Worm (Caenorhabditis elegans) whole organism, mixed stage, embryonic: ENCODE measurements around the gene nspc-5.

Experiments used
- M03D4.4 ChIP-seq: sonication (generic microtip); optimal IDR thresholded peaks from 2 replicates; lab custom pipeline; 2017; ENCODE audit warnings: mild to moderate bottlenecking, missing genetic modification characterization, missing compliant biosample characterization
- bed-3 ChIP-seq: fragments of 200-800 bp; sonication (Bioruptor generic); optimal IDR thresholded peaks from 3 replicates; lab custom pipeline; 2018; ENCODE audit warnings: mild to moderate bottlenecking, missing genetic modification characterization, moderate library complexity, missing compliant biosample characterization
- blmp-1 ChIP-seq: fragments of 150-350 bp; optimal IDR thresholded peaks from 2 replicates; lab custom pipeline; 2014; ENCODE audit warnings: missing biosample characterization, missing genetic modification characterization
- ceh-83 ChIP-seq: fragments of 200-800 bp; sonication (Bioruptor generic); optimal IDR thresholded peaks from 2 replicates; lab custom pipeline; 2018; ENCODE audit warnings: mild to moderate bottlenecking, missing genetic modification characterization, missing compliant biosample characterization
- ces-1 ChIP-seq: fragments of 150-350 bp; optimal IDR thresholded peaks from 2 replicates; lab custom pipeline; 2014; ENCODE audit warnings: missing biosample characterization, missing genetic modification reagents, missing genetic modification characterization
- cnd-1 ChIP-seq: fragments of 200-800 bp; sonication (Bioruptor generic); optimal IDR thresholded peaks from 2 replicates; lab custom pipeline; 2018; ENCODE audit warnings: mild to moderate bottlenecking, missing genetic modification characterization, missing compliant biosample characterization
- drap-1 ChIP-seq: fragments of 200-800 bp; sonication (Bioruptor generic); optimal IDR thresholded peaks from 3 replicates; lab custom pipeline; 2018; ENCODE audit warnings: mild to moderate bottlenecking, missing genetic modification characterization, missing compliant biosample characterization
- elt-1 ChIP-seq: sonication (generic microtip); optimal IDR thresholded peaks from 2 replicates; lab custom pipeline; 2017; ENCODE audit warnings: missing genetic modification characterization, mild to moderate bottlenecking, missing compliant biosample characterization, antibody characterized with exemption, moderate library complexity, borderline replicate concordance; ENCODE audit not compliant: insufficient read depth
- elt-3 ChIP-seq: fragments of 150-350 bp; optimal IDR thresholded peaks from 2 replicates; lab custom pipeline; 2014; ENCODE audit warnings: missing biosample characterization, missing genetic modification characterization
- flh-1 ChIP-seq: fragments of 200-800 bp; sonication (Bioruptor generic); optimal IDR thresholded peaks from 2 replicates; lab custom pipeline; 2018; ENCODE audit warnings: mild to moderate bottlenecking, missing genetic modification characterization, moderate library complexity, missing compliant biosample characterization
- ham-2 ChIP-seq: fragments of 200-800 bp; sonication (Bioruptor generic); optimal IDR thresholded peaks from 2 replicates; lab custom pipeline; 2018; ENCODE audit warnings: mild to moderate bottlenecking, missing genetic modification characterization, missing compliant biosample characterization
- hlh-1 ChIP-seq: fragments of 150-350 bp; optimal IDR thresholded peaks from 2 replicates; lab custom pipeline; 2014; ENCODE audit warnings: missing biosample characterization, missing genetic modification reagents, missing genetic modification characterization
- lin-13 ChIP-seq: fragments of 150-350 bp; optimal IDR thresholded peaks from 2 replicates; lab custom pipeline; 2014; ENCODE audit warnings: missing biosample characterization, missing genetic modification characterization
- lin-32 ChIP-seq: fragments of 200-800 bp; sonication (Bioruptor generic); optimal IDR thresholded peaks from 2 replicates; lab custom pipeline; 2018; ENCODE audit warnings: mild to moderate bottlenecking, missing genetic modification characterization, missing compliant biosample characterization
- lsy-2 ChIP-seq: fragments of 150-350 bp; optimal IDR thresholded peaks from 2 replicates; lab custom pipeline; 2014; ENCODE audit warnings: missing biosample characterization, missing genetic modification characterization
- mep-1 ChIP-seq: fragments of 150-350 bp; optimal IDR thresholded peaks from 2 replicates; lab custom pipeline; 2017; ENCODE audit warnings: missing biosample characterization, missing genetic modification reagents, missing genetic modification characterization, inconsistent platforms
- mls-2 ChIP-seq: sonication (generic microtip); optimal IDR thresholded peaks from 2 replicates; lab custom pipeline; 2016; ENCODE audit warnings: mild to moderate bottlenecking, missing genetic modification characterization, moderate library complexity, missing compliant biosample characterization
- nhr-12 ChIP-seq: fragments of 150-350 bp; optimal IDR thresholded peaks from 2 replicates; lab custom pipeline; 2014; ENCODE audit warnings: missing biosample characterization, missing genetic modification characterization
- nhr-2 ChIP-seq: fragments of 150-350 bp; optimal IDR thresholded peaks from 2 replicates; lab custom pipeline; 2014; ENCODE audit warnings: missing biosample characterization, missing genetic modification characterization
- nhr-237 ChIP-seq: fragments of 150-350 bp; optimal IDR thresholded peaks from 2 replicates; lab custom pipeline; 2014; ENCODE audit warnings: missing biosample characterization, missing genetic modification characterization
- nhr-28 ChIP-seq: fragments of 150-350 bp; optimal IDR thresholded peaks from 2 replicates; lab custom pipeline; 2014; ENCODE audit warnings: missing biosample characterization, missing genetic modification characterization
- pha-4 ChIP-seq: fragments of 150-350 bp; optimal IDR thresholded peaks from 2 replicates; lab custom pipeline; 2018; ENCODE audit warnings: missing biosample characterization, missing genetic modification reagents, missing genetic modification characterization
- sem-2 ChIP-seq: fragments of 200-800 bp; sonication (Bioruptor generic); optimal IDR thresholded peaks from 2 replicates; lab custom pipeline; 2018; ENCODE audit warnings: mild to moderate bottlenecking, missing genetic modification characterization, missing compliant biosample characterization
- snpc-4 ChIP-seq: fragments of 150-350 bp; optimal IDR thresholded peaks from 2 replicates; lab custom pipeline; 2014; ENCODE audit warnings: missing biosample characterization, missing genetic modification characterization
- sptf-1 ChIP-seq: sonication (generic microtip); optimal IDR thresholded peaks from 2 replicates; lab custom pipeline; 2017; ENCODE audit warnings: mild to moderate bottlenecking, missing genetic modification characterization, moderate library complexity, missing compliant biosample characterization
- unc-120 ChIP-seq: sonication (generic microtip); optimal IDR thresholded peaks from 2 replicates; lab custom pipeline; 2017; ENCODE audit warnings: missing genetic modification characterization, missing compliant biosample characterization; ENCODE audit not compliant: poor library complexity, severe bottlenecking
- unc-39 ChIP-seq: fragments of 150-350 bp; optimal IDR thresholded peaks from 2 replicates; lab custom pipeline; 2014; ENCODE audit warnings: missing biosample characterization, missing genetic modification characterization
- unc-62 ChIP-seq: fragments of 150-350 bp; optimal IDR thresholded peaks from 2 replicates; lab custom pipeline; 2014; ENCODE audit warnings: missing biosample characterization, missing genetic modification reagents, missing genetic modification characterization
- zip-8 ChIP-seq: fragments of 150-350 bp; optimal IDR thresholded peaks from 2 replicates; lab custom pipeline; 2014; ENCODE audit warnings: missing biosample characterization, missing genetic modification characterization
- ztf-11 ChIP-seq: fragments of 150-350 bp; optimal IDR thresholded peaks from 2 replicates; lab custom pipeline; 2014; ENCODE audit warnings: missing biosample characterization, missing genetic modification characterization

Gene nspc-5

DNA sequence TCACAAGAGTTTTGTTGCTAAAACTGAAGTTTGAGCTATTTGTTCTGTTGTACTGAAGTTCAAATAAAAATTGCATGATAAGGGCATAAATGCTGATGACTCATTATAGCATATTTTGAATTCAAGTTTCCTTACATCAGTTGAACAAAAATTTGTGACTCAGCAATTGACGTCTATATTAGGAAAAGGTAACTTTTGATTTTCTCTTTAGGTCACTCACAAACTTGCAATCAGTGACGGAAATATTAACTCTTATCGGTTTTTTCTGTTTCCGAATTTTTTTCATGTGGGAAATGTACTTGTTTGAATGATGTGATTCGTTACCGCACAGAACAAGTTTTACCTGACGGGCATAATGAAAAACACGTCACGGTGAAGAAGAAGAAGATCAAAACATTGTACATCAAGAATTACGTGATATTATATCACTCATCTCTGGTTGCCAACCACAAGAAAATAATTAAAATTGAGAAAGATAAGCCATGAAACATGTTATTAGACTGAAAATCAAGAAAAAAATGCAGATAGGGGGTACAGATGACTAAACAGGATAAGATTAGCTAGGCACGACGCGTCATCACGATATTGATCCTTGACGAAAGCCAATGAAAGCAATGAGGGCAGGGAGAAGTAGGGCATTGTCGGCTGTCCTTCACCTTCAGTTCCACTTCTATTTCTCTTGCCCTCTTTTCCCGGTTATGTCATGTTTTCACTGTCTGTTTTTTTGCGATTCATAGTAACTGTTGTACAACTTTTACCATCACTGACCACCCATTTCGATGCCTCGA is 25.3 kb downstream of the nspc-5 start:
- TF ChIP-seq M03D4.4 (tag; lab: Kevin White, UChicago) (no peak), lin-32 (GFP tag; lab: Kevin White, UChicago) (no peak), hlh-1 (no peak), ztf-11 (no peak), ham-2 (GFP tag; lab: Kevin White, UChicago) (peak; percentile 43), lsy-2 (tag; lab: Kevin White, UChicago) (no peak), unc-62 (GFP tag; lab: Kevin White, UChicago) (no peak), sptf-1 (tag; lab: Kevin White, UChicago) (no peak), elt-1 (tag; lab: Kevin White, UChicago) (no peak)
- TF ChIP-seq, all 35 proteins: peak for 1

DNA sequence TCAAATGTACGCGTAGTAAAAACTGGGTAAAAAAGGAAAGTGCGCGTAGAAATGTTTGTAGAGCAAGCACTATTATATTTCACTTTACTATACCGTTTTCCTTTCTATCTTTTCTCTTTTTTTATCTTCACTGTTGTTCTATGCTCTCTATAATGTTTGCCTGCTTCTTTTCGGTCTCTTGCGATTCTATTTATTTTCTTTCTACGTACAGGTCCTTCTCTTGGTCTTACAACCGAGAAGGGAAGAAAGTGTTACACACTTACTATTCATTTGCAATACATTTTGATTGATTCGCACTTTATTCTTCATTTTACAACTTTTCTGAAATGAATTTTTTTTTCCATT is 25.9 kb downstream of the nspc-5 start:
- TF ChIP-seq mep-1 (tag; lab: Kevin White, UChicago) (no peak), nhr-12 (tag; lab: Kevin White, UChicago) (no peak), cnd-1 (tag; lab: Kevin White, UChicago) (no peak), elt-1 (tag; lab: Kevin White, UChicago) (no peak), ces-1 (GFP tag; lab: Kevin White, UChicago) (no peak), nhr-2 (tag; lab: Kevin White, UChicago) (no peak), hlh-1 (no peak), ceh-83 (GFP tag; lab: Kevin White, UChicago) (no peak), lsy-2 (tag; lab: Kevin White, UChicago) (no peak), pha-4 (tag; lab: Kevin White, UChicago) (no peak), sptf-1 (tag; lab: Kevin White, UChicago) (no peak), nhr-237 (tag; lab: Kevin White, UChicago) (no peak), lin-32 (GFP tag; lab: Kevin White, UChicago) (no peak), blmp-1 (no peak), unc-120 (tag; lab: Kevin White, UChicago) (no peak), sem-2 (GFP tag; lab: Kevin White, UChicago) (no peak), flh-1 (no peak), ham-2 (GFP tag; lab: Kevin White, UChicago) (no peak)

DNA sequence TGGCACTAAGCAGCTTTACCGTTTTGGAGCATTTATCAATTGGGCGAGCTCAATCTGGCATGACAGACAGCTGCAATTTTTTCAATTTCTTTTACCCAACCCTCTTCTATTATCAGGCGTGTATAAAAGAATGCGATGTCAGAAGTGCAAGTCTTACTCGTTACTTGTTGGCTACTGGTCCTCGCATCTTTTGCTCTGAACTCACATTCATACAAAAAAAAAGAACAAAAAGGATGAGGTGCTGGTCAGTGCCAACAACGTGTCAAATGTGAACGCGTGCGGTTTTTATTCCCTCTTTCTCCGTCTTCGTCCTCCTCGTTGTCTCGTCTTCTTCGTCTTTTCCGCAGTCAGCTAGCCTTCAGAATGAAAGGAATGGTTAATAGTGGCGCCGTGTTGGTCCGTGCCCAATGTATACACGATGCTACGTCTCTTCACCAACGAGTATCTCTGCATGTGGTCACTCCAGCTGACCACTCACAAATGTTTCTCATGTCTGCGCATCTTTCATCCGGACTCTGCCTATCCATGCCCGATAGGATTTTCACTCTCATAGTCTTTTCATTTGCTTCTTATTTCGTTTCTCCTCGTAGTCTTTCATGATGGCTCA is 27.4 kb downstream of the nspc-5 start:
- TF ChIP-seq sem-2 (GFP tag; lab: Kevin White, UChicago): no peak
- peak; percentile 48 for TF ChIP-seq unc-120 (tag; lab: Kevin White, UChicago)
- peak; percentile 11 for TF ChIP-seq ham-2 (GFP tag; lab: Kevin White, UChicago)
- TF ChIP-seq lin-13: no peak
- TF ChIP-seq ces-1 (GFP tag; lab: Kevin White, UChicago): peak; percentile 46
- peak; percentile 10 for TF ChIP-seq cnd-1 (tag; lab: Kevin White, UChicago)
- TF ChIP-seq unc-62 (GFP tag; lab: Kevin White, UChicago): peak; percentile 65
- no peak for TF ChIP-seq nhr-28
- TF ChIP-seq zip-8 (tag; lab: Kevin White, UChicago): no peak
- peak; percentile 36 for TF ChIP-seq sptf-1 (tag; lab: Kevin White, UChicago)
- TF ChIP-seq bed-3: no peak
- TF ChIP-seq flh-1: no peak
- peak; percentile 17 for TF ChIP-seq lsy-2 (tag; lab: Kevin White, UChicago)
- TF ChIP-seq mls-2 (tag; lab: Kevin White, UChicago): peak; percentile 15
- TF ChIP-seq hlh-1: peak; percentile 28
- no peak for TF ChIP-seq blmp-1
- no peak for TF ChIP-seq pha-4 (tag; lab: Kevin White, UChicago)

DNA sequence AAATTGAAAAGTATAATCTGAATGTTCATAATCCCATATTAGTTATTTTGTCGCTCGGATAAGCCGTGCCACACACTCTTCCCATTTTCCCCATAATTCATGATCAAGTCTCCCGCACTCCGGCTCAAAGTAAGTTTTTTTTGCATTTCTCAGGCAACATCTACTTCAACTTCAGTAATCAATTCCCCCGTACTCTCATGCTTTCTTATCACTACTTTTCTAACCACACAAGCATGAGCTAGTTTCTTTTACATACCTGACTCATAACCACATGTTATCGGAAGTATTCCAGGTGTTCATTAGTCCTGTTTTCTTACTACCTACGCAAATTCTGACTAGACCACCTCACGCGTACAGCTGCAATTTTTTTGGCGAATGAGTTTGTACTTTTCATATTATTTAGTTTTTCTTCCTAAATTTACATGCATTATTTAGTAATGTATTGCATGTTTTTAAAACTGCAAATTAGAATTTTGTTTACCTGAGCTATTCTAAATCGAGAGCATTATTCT is 28.1 kb downstream of the nspc-5 start:
- no peak for TF ChIP-seq mls-2 (tag; lab: Kevin White, UChicago)
- no peak for TF ChIP-seq mep-1 (tag; lab: Kevin White, UChicago)
- TF ChIP-seq nhr-12 (tag; lab: Kevin White, UChicago): no peak
- no peak for TF ChIP-seq snpc-4
- no peak for TF ChIP-seq lin-13
- no peak for TF ChIP-seq unc-39 (tag; lab: Kevin White, UChicago)
- no peak for TF ChIP-seq nhr-237 (tag; lab: Kevin White, UChicago)
- no peak for TF ChIP-seq drap-1 (GFP tag; lab: Kevin White, UChicago)
- no peak for TF ChIP-seq sem-2 (GFP tag; lab: Kevin White, UChicago)
- no peak for TF ChIP-seq elt-3 (tag; lab: Kevin White, UChicago)
- TF ChIP-seq nhr-28: no peak
- TF ChIP-seq blmp-1: no peak
